Worm (Caenorhabditis elegans): ENCODE data around the gene ZK757.1.
A peak's percentile ranks its signal among the peaks of the same experiment; 100 is the strongest.

ce11 chrIII:9861470-9862342 is 9.2 kb downstream of the ZK757.1 start:
- TF ChIP-seq aly-2 (tag; optimal IDR thresholded peaks at IDR 0.05) (peak; percentile 49), elt-3 (tag; optimal IDR thresholded peaks at IDR 0.05) (peak in 1 of 6 experiments; percentile 18), pqm-1 (tag; optimal IDR thresholded peaks at IDR 0.05) (no peak), unc-130 (tag; optimal IDR thresholded peaks at IDR 0.05) (peak; percentile 45)
